Fruit fly (Drosophila melanogaster) whole organism, prepupa: Measurements from ENCODE around the gene KLHL18.
"Not testable (repeated sequence)": the region's sequence is repeated elsewhere in the genome, so short reads cannot be mapped to it uniquely, and the experiment has no call there.

Experiments used
- CG10631 ChIP-seq: fragments of 200-800 bp; sonication (Bioruptor generic); optimal IDR thresholded peaks from 2 replicates; lab custom pipeline; 2016; ENCODE audit warnings: missing biosample characterization, missing genetic modification characterization
- CG10669 ChIP-seq: fragments of 200-800 bp; sonication (Bioruptor generic); optimal IDR thresholded peaks from 3 replicates; lab custom pipeline; 2018; ENCODE audit warnings: missing biosample characterization, mild to moderate bottlenecking, missing genetic modification characterization, moderate library complexity
- CG11762 ChIP-seq: fragments of 200-800 bp; sonication (Bioruptor generic); optimal IDR thresholded peaks from 3 replicates; lab custom pipeline; 2016; ENCODE audit warnings: missing biosample characterization, missing genetic modification characterization; ENCODE audit not compliant: insufficient read depth
- CG11902 ChIP-seq: fragments of 200-800 bp; sonication (Bioruptor generic); optimal IDR thresholded peaks from 3 replicates; lab custom pipeline; 2016; ENCODE audit warnings: missing biosample characterization, missing genetic modification characterization
- CG15336 ChIP-seq: fragments of 200-800 bp; sonication (Bioruptor generic); IDR thresholded peaks from 2 replicates; pipeline ENCODE4 v1.3.6; 2022; ENCODE audit warnings: missing biosample characterization, missing genetic modification characterization
- CG1621 ChIP-seq: fragments of 200-800 bp; sonication (Bioruptor generic); optimal IDR thresholded peaks from 3 replicates; lab custom pipeline; 2018; ENCODE audit warnings: missing biosample characterization, mild to moderate bottlenecking, missing genetic modification characterization
- CG16779 ChIP-seq: fragments of 200-800 bp; sonication (Bioruptor generic); optimal IDR thresholded peaks from 3 replicates; lab custom pipeline; 2017; ENCODE audit warnings: missing biosample characterization, mild to moderate bottlenecking, missing genetic modification characterization
- CG3032 ChIP-seq: fragments of 200-800 bp; optimal IDR thresholded peaks from 2 replicates; lab custom pipeline; 2019; ENCODE audit warnings: missing biosample characterization, mild to moderate bottlenecking, missing genetic modification characterization, moderate library complexity
- CG32006 ChIP-seq: fragments of 200-800 bp; sonication (Bioruptor generic); optimal IDR thresholded peaks from 3 replicates; lab custom pipeline; 2017; ENCODE audit warnings: missing biosample characterization, mild to moderate bottlenecking, missing genetic modification characterization
- CG34406 ChIP-seq: fragments of 200-800 bp; sonication (Bioruptor generic); optimal IDR thresholded peaks from 3 replicates; lab custom pipeline; 2016; ENCODE audit warnings: missing biosample characterization, missing genetic modification characterization
- CG3919 ChIP-seq: fragments of 200-800 bp; sonication (Bioruptor generic); optimal IDR thresholded peaks from 3 replicates; lab custom pipeline; 2016; ENCODE audit warnings: missing biosample characterization, missing genetic modification characterization
- CG6276 ChIP-seq: fragments of 200-800 bp; sonication (Bioruptor generic); optimal IDR thresholded peaks from 2 replicates; lab custom pipeline; 2017; ENCODE audit warnings: missing biosample characterization, mild to moderate bottlenecking, missing genetic modification characterization
- CG6808 ChIP-seq: fragments of 200-800 bp; sonication (Bioruptor generic); optimal IDR thresholded peaks from 3 replicates; lab custom pipeline; 2017; ENCODE audit warnings: missing biosample characterization, missing genetic modification characterization, mild to moderate bottlenecking, moderate library complexity, missing genetic modification reagents
- CG7368 ChIP-seq: fragments of 200-800 bp; sonication (Bioruptor generic); optimal IDR thresholded peaks from 3 replicates; lab custom pipeline; 2016; ENCODE audit warnings: missing biosample characterization, missing genetic modification characterization
- CG8119 ChIP-seq: fragments of 200-800 bp; sonication (Bioruptor generic); IDR thresholded peaks from 3 replicates; pipeline ENCODE4 v1.3.6; 2022; ENCODE audit warnings: missing biosample characterization, missing genetic modification characterization
- CG8319 ChIP-seq: fragments of 200-800 bp; sonication (Bioruptor generic); optimal IDR thresholded peaks from 3 replicates; lab custom pipeline; 2016; ENCODE audit warnings: missing biosample characterization, missing genetic modification characterization
- CG8632 ChIP-seq: fragments of 200-800 bp; sonication (Bioruptor generic); optimal IDR thresholded peaks from 3 replicates; lab custom pipeline; 2016; ENCODE audit warnings: missing biosample characterization, missing genetic modification characterization
- CG9139 ChIP-seq: fragments of 200-800 bp; sonication (Bioruptor generic); optimal IDR thresholded peaks from 3 replicates; lab custom pipeline; 2017; ENCODE audit warnings: missing biosample characterization, mild to moderate bottlenecking, missing genetic modification characterization
- Eip75B ChIP-seq: fragments of 200-800 bp; sonication (Bioruptor generic); optimal IDR thresholded peaks from 3 replicates; lab custom pipeline; 2016; ENCODE audit warnings: missing biosample characterization, missing genetic modification characterization
- Eip93F ChIP-seq: fragments of 200-800 bp; sonication (Bioruptor generic); optimal IDR thresholded peaks from 2 replicates; lab custom pipeline; 2016; ENCODE audit warnings: missing biosample characterization, mild to moderate bottlenecking, missing genetic modification characterization
- Ets96B ChIP-seq: fragments of 200-800 bp; optimal IDR thresholded peaks from 2 replicates; lab custom pipeline; 2019; ENCODE audit warnings: missing biosample characterization, mild to moderate bottlenecking, missing genetic modification characterization, moderate library complexity
- Gug ChIP-seq: fragments of 200-800 bp; sonication (Bioruptor generic); IDR thresholded peaks from 2 replicates; pipeline ENCODE4 v1.3.6; 2022; ENCODE audit warnings: missing biosample characterization, missing genetic modification characterization
- Hr4 ChIP-seq: fragments of 200-800 bp; sonication (Bioruptor generic); optimal IDR thresholded peaks from 3 replicates; lab custom pipeline; 2016; ENCODE audit warnings: missing biosample characterization, missing genetic modification characterization
- OdsH ChIP-seq: fragments of 200-800 bp; sonication (Bioruptor generic); optimal IDR thresholded peaks from 3 replicates; lab custom pipeline; 2016; ENCODE audit warnings: missing biosample characterization, missing genetic modification characterization
- Sox14 ChIP-seq: fragments of 200-800 bp; sonication (Bioruptor generic); optimal IDR thresholded peaks from 3 replicates; lab custom pipeline; 2016; ENCODE audit warnings: missing biosample characterization, missing genetic modification characterization
- Sox15 ChIP-seq: fragments of 200-800 bp; sonication (Bioruptor generic); optimal IDR thresholded peaks from 3 replicates; lab custom pipeline; 2016; ENCODE audit warnings: missing biosample characterization, missing genetic modification characterization
- achi ChIP-seq: fragments of 200-800 bp; sonication (Bioruptor generic); optimal IDR thresholded peaks from 3 replicates; lab custom pipeline; 2016; ENCODE audit warnings: missing biosample characterization, missing genetic modification characterization
- acj6 ChIP-seq: fragments of 200-800 bp; sonication (Bioruptor generic); optimal IDR thresholded peaks from 3 replicates; lab custom pipeline; 2016; ENCODE audit warnings: missing biosample characterization, missing genetic modification characterization
- cyc ChIP-seq: fragments of 200-800 bp; sonication (Bioruptor generic); optimal IDR thresholded peaks from 3 replicates; lab custom pipeline; 2016; ENCODE audit warnings: missing biosample characterization, missing genetic modification characterization
- dac ChIP-seq: fragments of 200-800 bp; sonication (Bioruptor generic); optimal IDR thresholded peaks from 2 replicates; lab custom pipeline; 2017; ENCODE audit warnings: missing biosample characterization, mild to moderate bottlenecking, missing genetic modification characterization
- fd59A ChIP-seq: fragments of 200-800 bp; sonication (Bioruptor generic); optimal IDR thresholded peaks from 2 replicates; lab custom pipeline; 2017; ENCODE audit warnings: missing biosample characterization, mild to moderate bottlenecking, missing genetic modification characterization, missing genetic modification reagents
- pdm3 ChIP-seq: fragments of 200-800 bp; sonication (Bioruptor generic); optimal IDR thresholded peaks from 3 replicates; lab custom pipeline; 2016; ENCODE audit warnings: missing biosample characterization, missing genetic modification characterization
- spab ChIP-seq: fragments of 200-800 bp; sonication (Bioruptor generic); optimal IDR thresholded peaks from 2 replicates; lab custom pipeline; 2017; ENCODE audit warnings: missing biosample characterization, mild to moderate bottlenecking, missing genetic modification characterization, missing genetic modification reagents
- ss ChIP-seq, 2 experiments: fragments of 200-800 bp; sonication (Bioruptor generic); optimal IDR thresholded peaks; 2 replicates in 1 of 2; 3 replicates in 1 of 2; lab custom pipeline; 2017 to 2018; ENCODE audit warnings: mild to moderate bottlenecking in 2 of 2, missing biosample characterization in 2 of 2, missing genetic modification characterization in 2 of 2, moderate library complexity in 1 of 2
- svp ChIP-seq: fragments of 200-800 bp; sonication (Bioruptor generic); peaks from one replicate; lab custom pipeline; 2016; ENCODE audit warnings: missing biosample characterization, missing genetic modification characterization
- topi ChIP-seq: fragments of 200-800 bp; sonication (Bioruptor generic); optimal IDR thresholded peaks from 3 replicates; lab custom pipeline; 2016; ENCODE audit warnings: missing biosample characterization, missing genetic modification characterization

The KLHL18 gene

DNA sequence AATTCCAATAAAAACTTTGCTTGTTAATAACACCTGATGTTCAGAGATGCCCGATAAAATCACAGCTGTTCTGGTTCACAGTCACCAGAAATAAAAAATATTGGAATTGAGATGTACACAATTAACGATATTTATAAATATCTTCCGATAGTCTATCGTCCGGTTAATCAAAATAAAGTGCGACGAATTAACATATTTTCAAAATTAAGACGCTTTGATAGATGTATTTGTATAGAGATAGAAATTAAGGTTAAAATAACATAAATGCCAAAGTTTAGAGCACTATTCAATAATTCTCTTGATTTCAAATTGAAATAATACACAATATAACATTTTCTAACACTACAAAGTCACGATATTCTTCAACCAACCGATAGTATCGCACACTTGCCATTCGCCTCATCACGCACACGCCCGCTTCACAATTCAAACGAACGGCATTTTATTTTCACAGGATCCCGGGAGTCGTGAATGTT, 47.5 kb downstream of the KLHL18 start, which contains the start of the genes CG3281 and aurA (continued):
- TF ChIP-seq CG6808 (peak; percentile 32), CG15336 (GFP tag; lab: Robert Waterston, UW) (no peak), Hr4 (GFP tag; lab: Kevin White, UChicago) (peak; percentile 73), Eip93F (GFP tag; lab: Kevin White, UChicago) (no peak), svp (GFP tag; lab: Kevin White, UChicago) (peak; percentile 79), CG11762 (GFP tag; lab: Kevin White, UChicago) (peak; percentile 37), Ets96B (peak; percentile 49), CG10669 (GFP tag; lab: Kevin White, UChicago) (peak; percentile 44), acj6 (peak; percentile 66), OdsH (GFP tag; lab: Kevin White, UChicago) (peak; percentile 70), topi (GFP tag; lab: Kevin White, UChicago) (peak; percentile 74), CG3032 (tag; lab: Kevin White, UChicago) (peak; percentile 75), pdm3 (GFP tag; lab: Kevin White, UChicago) (no peak), CG1621 (tag; lab: Kevin White, UChicago) (no peak), CG11902 (GFP tag; lab: Kevin White, UChicago) (peak; percentile 51), Eip75B (peak; percentile 74), dac (peak; percentile 0), fd59A (GFP tag; lab: Kevin White, UChicago) (no peak), CG8119 (0 out of 3 replicates have a peak, but pooled peaks have one; percentile 21), cyc (GFP tag; lab: Kevin White, UChicago) (peak; percentile 80), achi (GFP tag; lab: Kevin White, UChicago) (peak; percentile 59), CG34406 (GFP tag; lab: Kevin White, UChicago) (peak; percentile 53), CG9139 (GFP tag; lab: Kevin White, UChicago) (no peak), CG8632 (peak; percentile 5), ss (GFP tag; optimal IDR thresholded peaks at IDR 0.05; lab: Kevin White, UChicago) (peak; percentile 9 to 38), CG16779 (tag; lab: Kevin White, UChicago) (no peak), CG32006 (GFP tag; lab: Kevin White, UChicago) (peak; percentile 57), CG3919 (GFP tag; lab: Kevin White, UChicago) (no peak), Sox15 (GFP tag; lab: Kevin White, UChicago) (peak; percentile 68), CG7368 (GFP tag; lab: Kevin White, UChicago) (peak; percentile 5), CG10631 (GFP tag; lab: Kevin White, UChicago) (peak; percentile 83), Sox14 (GFP tag; lab: Kevin White, UChicago) (peak; percentile 75), CG6276 (GFP tag; lab: Kevin White, UChicago) (no peak), spab (GFP tag; lab: Kevin White, UChicago) (no peak), CG8319 (GFP tag; lab: Kevin White, UChicago) (peak; percentile 51)

DNA sequence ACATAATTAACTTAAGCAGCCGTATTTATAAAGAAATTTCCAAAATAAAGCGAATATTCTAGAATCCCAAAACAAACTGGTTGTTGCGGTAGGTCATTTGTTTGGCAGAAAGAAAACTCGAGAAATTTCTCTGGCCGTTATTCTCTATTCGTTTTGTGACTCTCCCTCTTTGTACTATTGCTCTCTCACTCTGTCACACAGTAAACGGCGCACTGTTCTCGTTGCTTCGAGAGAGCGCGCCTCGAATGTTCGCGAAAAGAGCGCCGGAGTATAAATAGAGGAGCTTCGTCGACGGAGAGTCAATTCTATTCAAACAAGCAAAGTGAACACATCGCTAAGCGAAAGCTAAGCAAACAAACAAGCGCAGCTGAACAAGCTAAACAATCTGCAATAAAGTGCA, 52.0 kb downstream of the KLHL18 start, which contains the start of gene Hsp70Ab:
Gene Hsp70Ab (plus strand): TSS at position 301 of the 400 bp plus-strand sequence.
- TF ChIP-seq Gug; CG15336 (GFP tag; lab: Robert Waterston, UW); CG11902 (GFP tag; lab: Kevin White, UChicago): not testable (repeated sequence)
- TF ChIP-seq, all 60 proteins: peak for 0; not testable (repeated sequence) for 60
